Fruit fly (Drosophila melanogaster): ENCODE results near the gene Pfdn1.

The Pfdn1 gene

DNA sequence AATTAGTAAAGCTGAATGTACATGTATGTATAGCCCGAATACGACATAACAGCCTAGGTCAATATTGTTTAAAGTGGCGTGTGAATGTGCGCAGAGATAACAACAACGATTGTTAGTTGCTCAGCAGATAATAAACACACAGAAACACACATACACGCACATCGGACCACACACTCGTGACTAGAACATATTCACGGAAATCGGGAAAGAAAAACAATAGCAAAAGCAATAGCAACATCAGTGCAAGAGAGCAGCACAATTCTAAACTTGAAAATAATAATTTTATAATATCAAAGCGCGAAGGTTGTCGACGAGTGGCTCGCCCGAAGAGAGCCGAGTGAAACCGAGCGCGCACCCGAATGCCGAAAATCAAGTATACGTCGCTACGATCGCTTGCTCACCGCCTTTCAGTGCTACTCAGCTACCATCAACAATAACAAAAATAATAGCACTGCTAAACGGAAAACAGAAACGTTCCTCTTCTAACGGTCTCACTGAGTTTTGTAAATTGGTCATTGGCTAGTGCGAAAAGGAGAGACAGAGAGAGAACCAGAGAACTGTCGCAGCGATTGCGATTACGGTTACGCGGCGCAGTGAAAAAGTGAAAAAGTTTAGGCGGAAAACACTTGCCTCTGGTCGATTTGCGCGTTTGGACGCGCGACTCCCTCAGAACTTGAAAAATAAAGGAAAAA, 14.2 kb downstream of the Pfdn1 start (continued):
- TF ChIP-seq Optix (GFP tag; IDR thresholded peaks at IDR 0.05) (no peak), CG6683 (GFP tag; optimal IDR thresholded peaks at IDR 0.05) (no peak), fd96Cb (tag; optimal IDR thresholded peaks at IDR 0.05) (no peak), hkb (optimal IDR thresholded peaks at IDR 0.05) (no peak), hkb (GFP tag; IDR thresholded peaks at IDR 0.05) (0 out of 2 replicates have a peak, but pooled peaks have one; percentile 16), nerfin-2 (GFP tag; IDR thresholded peaks at IDR 0.05; ENCODE audit: partially characterized antibody) (no peak), ranshi (GFP tag; IDR thresholded peaks at IDR 0.05) (no peak), klu (GFP tag; IDR thresholded peaks at IDR 0.05) (no peak), Oaz (GFP tag; IDR thresholded peaks at IDR 0.05) (no peak), B-H2 (GFP tag; optimal IDR thresholded peaks at IDR 0.05) (peak; percentile 3), Gsc (GFP tag; IDR thresholded peaks at IDR 0.05) (no peak), CG14014 (GFP tag; IDR thresholded peaks at IDR 0.05) (peak; percentile 11; the same call in 1 of the 2 replicates), sens (GFP tag) (peak; percentile 83), kni (GFP tag; optimal IDR thresholded peaks at IDR 0.05) (peak; percentile 37), hb (GFP tag; IDR thresholded peaks at IDR 0.05; ENCODE audit: partially characterized antibody) (no peak), dm (GFP tag; optimal IDR thresholded peaks at IDR 0.05) (no peak), CG11093 (GFP tag; IDR thresholded peaks at IDR 0.05) (no peak), CG10543 (GFP tag; optimal IDR thresholded peaks at IDR 0.05) (peak; percentile 95), CG34376 (GFP tag; optimal IDR thresholded peaks at IDR 0.05) (peak; percentile 95), CG13424 (tag; optimal IDR thresholded peaks at IDR 0.05) (peak; percentile 7), Bdp1 (GFP tag; optimal IDR thresholded peaks at IDR 0.05) (peak; percentile 8), vnd (GFP tag; IDR thresholded peaks at IDR 0.05; ENCODE audit: partially characterized antibody) (0 out of 3 replicates have a peak, but pooled peaks have one; percentile 21), CG31365 (tag; optimal IDR thresholded peaks at IDR 0.05) (no peak), abd-A (tag; optimal IDR thresholded peaks at IDR 0.05) (peak; percentile 66), CG18476 (GFP tag; optimal IDR thresholded peaks at IDR 0.05) (no peak), ftz-f1 (GFP tag; optimal IDR thresholded peaks at IDR 0.05) (peak; percentile 96), kay (GFP tag; optimal IDR thresholded peaks at IDR 0.05) (no peak), CG17912 (GFP tag; optimal IDR thresholded peaks at IDR 0.05) (peak; percentile 25), CG31224 (GFP tag; IDR thresholded peaks at IDR 0.05) (no peak), Nf-YB (GFP tag; optimal IDR thresholded peaks at IDR 0.05) (peak; percentile 18), salm (tag; optimal IDR thresholded peaks at IDR 0.05) (peak; percentile 11), NC2α (GFP tag; optimal IDR thresholded peaks at IDR 0.05) (no peak), CG2120 (GFP tag; optimal IDR thresholded peaks at IDR 0.05) (peak; percentile 4), lov (optimal IDR thresholded peaks at IDR 0.05) (no peak), lov (GFP tag; IDR thresholded peaks at IDR 0.05) (no peak), ems (GFP tag; optimal IDR thresholded peaks at IDR 0.05) (no peak), MBD-R2 (GFP tag; IDR thresholded peaks at IDR 0.05) (no peak), nom (GFP tag; optimal IDR thresholded peaks at IDR 0.05) (no peak), Ets65A (GFP tag) (peak; percentile 60), Fer1 (GFP tag; optimal IDR thresholded peaks at IDR 0.05) (peak; percentile 57), chinmo (GFP tag; IDR thresholded peaks at IDR 0.05; ENCODE audit: partially characterized antibody) (peak; percentile 96; the same call in 3 of the 4 replicates), CG2199 (GFP tag; IDR thresholded peaks at IDR 0.05) (0 out of 3 replicates have a peak, but pooled peaks have one; percentile 24), al (GFP tag; IDR thresholded peaks at IDR 0.05) (no peak), CG14441 (GFP tag; IDR thresholded peaks at IDR 0.05) (no peak), tap (tag; optimal IDR thresholded peaks at IDR 0.05) (no peak), cwo (GFP tag; optimal IDR thresholded peaks at IDR 0.05) (peak; percentile 89), gro (GFP tag; optimal IDR thresholded peaks at IDR 0.05) (no peak), mam (GFP tag; optimal IDR thresholded peaks at IDR 0.05) (no peak), Dip2 (GFP tag; IDR thresholded peaks at IDR 0.05) (no peak), HHEX (GFP tag; optimal IDR thresholded peaks at IDR 0.05) (peak; percentile 45)

All from whole organism, embryonic.